Worm (Caenorhabditis elegans): ENCODE measurements around the gene etc-1.

- TF ChIP-seq hmg-4 (GFP tag; optimal IDR thresholded peaks at IDR 0.05) (no peak), hnd-1 (tag; optimal IDR thresholded peaks at IDR 0.05) (no peak), tra-4 (tag; optimal IDR thresholded peaks at IDR 0.05) (no peak), ets-7 (tag; optimal IDR thresholded peaks at IDR 0.05) (no peak), sea-1 (GFP tag; conservative IDR thresholded peaks at IDR 0.05) (no peak), tbx-37 (GFP tag; conservative IDR thresholded peaks at IDR 0.05) (no peak), ama-1 (optimal IDR thresholded peaks at IDR 0.05) (no peak), tbx-11 (GFP tag; IDR thresholded peaks at IDR 0.05) (no peak), flt-1 (GFP tag; IDR thresholded peaks at IDR 0.05) (no peak)
Measured at ce11 chrII:8658835-8659234, 5.8 kb upstream of the etc-1 start, which contains the start of gene atg-10.
